Fruit fly (Drosophila melanogaster): ENCODE results near the gene FER.

Gene FER

DNA sequence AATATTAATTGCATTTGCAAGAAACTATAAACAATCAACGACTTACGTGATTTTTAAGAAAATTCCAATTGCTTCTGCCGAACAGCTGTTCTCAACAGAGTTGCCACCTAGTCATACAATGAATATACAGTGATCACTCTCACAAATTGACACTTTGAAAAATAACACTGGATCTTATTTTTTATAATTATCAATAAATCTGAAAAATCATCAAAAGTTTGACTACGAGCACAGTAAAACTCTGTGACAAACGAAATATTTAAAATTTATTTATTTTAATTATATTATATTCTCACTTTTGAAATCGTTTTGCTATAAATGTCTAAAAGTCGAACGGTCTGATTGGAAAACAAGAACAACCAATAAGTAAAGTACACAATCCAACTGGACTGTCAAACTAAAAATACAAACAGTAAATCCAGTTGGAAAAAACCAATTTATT lies 5.6 kb upstream of the FER start, which contains the start of gene CG34117 (continued):
- TF ChIP-seq Hmx (GFP tag; optimal IDR thresholded peaks at IDR 0.05) (peak; percentile 49), sim (GFP tag; IDR thresholded peaks at IDR 0.05) (no peak), luna (GFP tag; optimal IDR thresholded peaks at IDR 0.05) (no peak), aop (GFP tag; IDR thresholded peaks at IDR 0.05) (no peak), CG10959 (GFP tag; IDR thresholded peaks at IDR 0.05) (peak; percentile 69), CG9797 (GFP tag; optimal IDR thresholded peaks at IDR 0.05) (no peak), D (optimal IDR thresholded peaks at IDR 0.05) (no peak), D (GFP tag; optimal IDR thresholded peaks at IDR 0.05) (peak; percentile 55), CG15696 (tag; optimal IDR thresholded peaks at IDR 0.05) (peak; percentile 84), Taf1 (GFP tag; IDR thresholded peaks at IDR 0.05) (peak; percentile 52; the same call in 1 of the 2 replicates), lilli (GFP tag; optimal IDR thresholded peaks at IDR 0.05) (peak; percentile 85), dmrt99B (tag; optimal IDR thresholded peaks at IDR 0.05) (peak; percentile 75), CG12155 (GFP tag; optimal IDR thresholded peaks at IDR 0.05) (peak; percentile 81), CG11093 (GFP tag; IDR thresholded peaks at IDR 0.05) (peak; percentile 59; the same call in 2 of the 3 replicates), Ets65A (GFP tag) (no peak), CG17385 (GFP tag; optimal IDR thresholded peaks at IDR 0.05) (peak; percentile 80), Nf-YC (tag; optimal IDR thresholded peaks at IDR 0.05) (peak; percentile 75), prd (optimal IDR thresholded peaks at IDR 0.05) (no peak), prd (GFP tag; IDR thresholded peaks at IDR 0.05) (peak; percentile 90), CG9609 (GFP tag; optimal IDR thresholded peaks at IDR 0.05) (no peak), otp (GFP tag; IDR thresholded peaks at IDR 0.05) (peak; percentile 66; the same call in 2 of the 3 replicates), Sry-δ (GFP tag; optimal IDR thresholded peaks at IDR 0.05) (peak; percentile 18), zfh2 (GFP tag; optimal IDR thresholded peaks at IDR 0.05) (peak; percentile 54), Hand (GFP tag; optimal IDR thresholded peaks at IDR 0.05) (peak; percentile 67), Pdp1 (GFP tag; optimal IDR thresholded peaks at IDR 0.05) (peak; percentile 57 to 93), Usf (GFP tag; optimal IDR thresholded peaks at IDR 0.05) (peak; percentile 18), Drgx (GFP tag; IDR thresholded peaks at IDR 0.05) (peak; percentile 66), chinmo (GFP tag; IDR thresholded peaks at IDR 0.05; ENCODE audit: partially characterized antibody) (no peak), sr (GFP tag; IDR thresholded peaks at IDR 0.05) (0 out of 3 replicates have a peak, but pooled peaks have one; percentile 16), sna (GFP tag; IDR thresholded peaks at IDR 0.05; ENCODE audit: partially characterized antibody) (no peak), bbx (GFP tag; IDR thresholded peaks at IDR 0.05; ENCODE audit: partially characterized antibody) (no peak), CG31388 (GFP tag; optimal IDR thresholded peaks at IDR 0.05) (peak; percentile 46), E2f2 (GFP tag; IDR thresholded peaks at IDR 0.05) (peak; percentile 54), unc-4 (GFP tag; IDR thresholded peaks at IDR 0.05; ENCODE audit: partially characterized antibody) (peak; percentile 29; the same call in 1 of the 2 replicates), CG6175 (GFP tag; IDR thresholded peaks at IDR 0.05) (0 out of 3 replicates have a peak, but pooled peaks have one; percentile 46), CG4360 (GFP tag; IDR thresholded peaks at IDR 0.05) (no peak; the same call in 1 of the 2 replicates), wdn (GFP tag; IDR thresholded peaks at IDR 0.05) (peak; percentile 79), dpn (GFP tag; optimal IDR thresholded peaks at IDR 0.05) (peak; percentile 58 to 89), CG6689 (GFP tag; IDR thresholded peaks at IDR 0.05) (peak; percentile 76), CG34422 (GFP tag; IDR thresholded peaks at IDR 0.05) (peak; percentile 88), CG3838 (GFP tag; optimal IDR thresholded peaks at IDR 0.05) (no peak), CG4820 (GFP tag; optimal IDR thresholded peaks at IDR 0.05) (peak; percentile 63), zfh1 (GFP tag; IDR thresholded peaks at IDR 0.05) (peak; percentile 92), Hey (tag; optimal IDR thresholded peaks at IDR 0.05) (no peak), CG10147 (GFP tag; optimal IDR thresholded peaks at IDR 0.05) (peak; percentile 78), lmd (GFP tag; IDR thresholded peaks at IDR 0.05) (peak; percentile 76), Fer2 (tag; optimal IDR thresholded peaks at IDR 0.05) (peak; percentile 70), fd64A (GFP tag; optimal IDR thresholded peaks at IDR 0.05) (no peak), CG8478 (optimal IDR thresholded peaks at IDR 0.05) (no peak), Sry-β (GFP tag; optimal IDR thresholded peaks at IDR 0.05) (no peak), CG16813 (GFP tag; IDR thresholded peaks at IDR 0.05; ENCODE audit: partially characterized antibody) (no peak), toy (GFP tag; IDR thresholded peaks at IDR 0.05) (no peak)

All from whole organism, embryonic.